Worm (Caenorhabditis elegans) whole organism, young adult: ENCODE measurements around the gene srt-42.
"Not testable (repeated sequence)": the region's sequence is repeated elsewhere in the genome, so short reads cannot be mapped to it uniquely, and the experiment has no call there.

Experiments
- hsf-1 ChIP-seq: fragments of 200-800 bp; sonication (Bioruptor generic); IDR thresholded peaks from 2 replicates; pipeline ENCODE4 v1.3.6; 2022; ENCODE audit warnings: missing genetic modification reagents, missing genetic modification characterization, missing compliant biosample characterization
- nfya-1 ChIP-seq: sonication (generic microtip); optimal IDR thresholded peaks from 2 replicates; lab custom pipeline; 2017; ENCODE audit warnings: antibody characterized with exemption, missing compliant biosample characterization, missing genetic modification characterization, borderline replicate concordance; ENCODE audit not compliant: insufficient read depth
- pha-4 ChIP-seq: fragments of 150-350 bp; sonication (generic microtip); optimal IDR thresholded peaks from 2 replicates; lab custom pipeline; 2014; ENCODE audit warnings: missing biosample characterization, missing genetic modification reagents, missing genetic modification characterization
- tbp1 ChIP-seq: fragments of 200-800 bp; sonication (Bioruptor generic); optimal IDR thresholded peaks from 2 replicates; lab custom pipeline; 2018; ENCODE audit warnings: mild to moderate bottlenecking, missing genetic modification characterization, missing compliant biosample characterization

ce11 chrV:1849992-1850391, 42.7 kb downstream of the srt-42 start:
- not testable (repeated sequence) for TF ChIP-seq tbp1 (GFP tag; lab: Kevin White, UChicago); pha-4 (tag; lab: Kevin White, UChicago); hsf-1 (GFP tag; lab: Robert Waterston, UW); nfya-1 (tag; lab: Kevin White, UChicago)
